Worm (Caenorhabditis elegans) whole organism, late embryonic: ENCODE measurements around the gene T12G3.4.

Experiments used
- T23F11.4 ChIP-seq: fragments of 200-800 bp; sonication (Bioruptor generic); optimal IDR thresholded peaks from 2 replicates; lab custom pipeline; 2018; ENCODE audit warnings: mild to moderate bottlenecking, missing genetic modification characterization, missing compliant biosample characterization
- ets-4 ChIP-seq: sonication (generic microtip); optimal IDR thresholded peaks from 2 replicates; lab custom pipeline; 2016; ENCODE audit warnings: missing genetic modification characterization, missing compliant biosample characterization
- eyg-1 ChIP-seq: sonication (generic microtip); optimal IDR thresholded peaks from 2 replicates; lab custom pipeline; 2016; ENCODE audit warnings: missing genotype, missing genetic modification characterization, missing compliant biosample characterization
- gmeb-2 ChIP-seq: sonication (generic microtip); optimal IDR thresholded peaks from 2 replicates; lab custom pipeline; 2016; ENCODE audit warnings: missing genetic modification characterization, inconsistent platforms, missing compliant biosample characterization
- pax-1 ChIP-seq: fragments of 150-350 bp; optimal IDR thresholded peaks from 2 replicates; lab custom pipeline; 2014; ENCODE audit warnings: missing biosample characterization, missing genetic modification characterization
- pros-1 ChIP-seq: fragments of 150-350 bp; optimal IDR thresholded peaks from 2 replicates; lab custom pipeline; 2014; ENCODE audit warnings: missing biosample characterization, missing genetic modification reagents, missing genetic modification characterization
- sdc-2 ChIP-seq: sonication (generic microtip); optimal IDR thresholded peaks from 2 replicates; lab custom pipeline; 2016; ENCODE audit warnings: missing genotype, missing genetic modification characterization, missing compliant biosample characterization
- sox-2 ChIP-seq: fragments of 200-800 bp; sonication (Bioruptor generic); IDR thresholded peaks from 2 replicates; pipeline ENCODE4 v1.3.6; 2022; ENCODE audit warnings: missing genetic modification reagents, missing genetic modification characterization, missing compliant biosample characterization
- tbx-2 ChIP-seq: sonication (generic microtip); optimal IDR thresholded peaks from 2 replicates; lab custom pipeline; 2016; ENCODE audit warnings: missing genetic modification characterization, missing compliant biosample characterization
- tbx-7 ChIP-seq: sonication (generic microtip); optimal IDR thresholded peaks from 2 replicates; lab custom pipeline; 2016; ENCODE audit warnings: missing genotype, missing genetic modification characterization, missing compliant biosample characterization

DNA sequence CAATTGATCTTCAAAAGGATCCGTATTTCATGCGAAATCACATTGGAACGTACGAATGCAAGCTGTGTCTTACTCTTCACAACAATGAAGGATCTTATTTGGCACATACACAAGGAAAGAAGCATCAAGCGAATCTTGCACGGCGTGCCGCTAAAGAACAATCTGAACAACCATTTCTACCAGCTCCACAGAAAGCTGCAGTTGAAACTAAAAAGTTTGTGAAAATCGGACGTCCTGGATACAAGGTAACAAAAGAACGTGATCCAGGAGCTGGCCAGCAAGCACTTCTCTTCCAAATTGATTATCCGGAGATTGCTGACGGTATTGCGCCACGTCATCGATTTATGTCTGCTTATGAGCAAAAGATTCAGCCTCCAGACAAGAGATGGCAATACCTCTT, 36.5 kb downstream of the T12G3.4 start:
- TF ChIP-seq T23F11.4 (GFP tag; lab: Kevin White, UChicago): no peak
- TF ChIP-seq tbx-7 (tag; lab: Kevin White, UChicago): no peak
- no peak for TF ChIP-seq pax-1 (tag; lab: Kevin White, UChicago)
- no peak for TF ChIP-seq eyg-1
- TF ChIP-seq pros-1 (tag; lab: Kevin White, UChicago): no peak
- no peak for TF ChIP-seq sox-2
- TF ChIP-seq sdc-2 (tag; lab: Kevin White, UChicago): no peak
- no peak for TF ChIP-seq ets-4
- TF ChIP-seq gmeb-2: no peak
- no peak for TF ChIP-seq tbx-2
